Worm (Caenorhabditis elegans) whole organism, mixed stage, embryonic: ENCODE data around the gene acbp-7.

Source experiments
- bed-3 ChIP-seq: fragments of 200-800 bp; sonication (Bioruptor generic); optimal IDR thresholded peaks from 3 replicates; lab custom pipeline; 2018; ENCODE audit warnings: mild to moderate bottlenecking, missing genetic modification characterization, moderate library complexity, missing compliant biosample characterization
- blmp-1 ChIP-seq: fragments of 150-350 bp; optimal IDR thresholded peaks from 2 replicates; lab custom pipeline; 2014; ENCODE audit warnings: missing biosample characterization, missing genetic modification characterization
- ceh-39 ChIP-seq: fragments of 150-350 bp; optimal IDR thresholded peaks from 2 replicates; lab custom pipeline; 2014; ENCODE audit warnings: missing biosample characterization, missing genetic modification characterization
- ceh-83 ChIP-seq: fragments of 200-800 bp; sonication (Bioruptor generic); optimal IDR thresholded peaks from 2 replicates; lab custom pipeline; 2018; ENCODE audit warnings: mild to moderate bottlenecking, missing genetic modification characterization, missing compliant biosample characterization
- drap-1 ChIP-seq: fragments of 200-800 bp; sonication (Bioruptor generic); optimal IDR thresholded peaks from 3 replicates; lab custom pipeline; 2018; ENCODE audit warnings: mild to moderate bottlenecking, missing genetic modification characterization, missing compliant biosample characterization
- elt-3 ChIP-seq: fragments of 150-350 bp; optimal IDR thresholded peaks from 2 replicates; lab custom pipeline; 2014; ENCODE audit warnings: missing biosample characterization, missing genetic modification characterization
- lin-13 ChIP-seq: fragments of 150-350 bp; optimal IDR thresholded peaks from 2 replicates; lab custom pipeline; 2014; ENCODE audit warnings: missing biosample characterization, missing genetic modification characterization
- nhr-12 ChIP-seq: fragments of 150-350 bp; optimal IDR thresholded peaks from 2 replicates; lab custom pipeline; 2014; ENCODE audit warnings: missing biosample characterization, missing genetic modification characterization
- nhr-237 ChIP-seq: fragments of 150-350 bp; optimal IDR thresholded peaks from 2 replicates; lab custom pipeline; 2014; ENCODE audit warnings: missing biosample characterization, missing genetic modification characterization
- sem-2 ChIP-seq: fragments of 200-800 bp; sonication (Bioruptor generic); optimal IDR thresholded peaks from 2 replicates; lab custom pipeline; 2018; ENCODE audit warnings: mild to moderate bottlenecking, missing genetic modification characterization, missing compliant biosample characterization
- tbx-8 ChIP-seq: fragments of 200-800 bp; sonication (Bioruptor generic); optimal IDR thresholded peaks from 2 replicates; lab custom pipeline; 2018; ENCODE audit warnings: mild to moderate bottlenecking, missing genetic modification characterization, moderate library complexity, missing compliant biosample characterization
- unc-120 ChIP-seq: sonication (generic microtip); optimal IDR thresholded peaks from 2 replicates; lab custom pipeline; 2017; ENCODE audit warnings: missing genetic modification characterization, missing compliant biosample characterization; ENCODE audit not compliant: poor library complexity, severe bottlenecking

The acbp-7 gene

ce11 chrIII:4883429-4883828 lies 45.9 kb downstream of the acbp-7 start, which contains the start of gene clec-5:
TSS of gene clec-5 (minus strand) at chrIII:4883606.
- no peak for TF ChIP-seq sem-2 (GFP tag; lab: Kevin White, UChicago)
- no peak for TF ChIP-seq unc-120 (tag; lab: Kevin White, UChicago)
- no peak for TF ChIP-seq elt-3 (tag; lab: Kevin White, UChicago)
- TF ChIP-seq ceh-83, result no peak
- TF ChIP-seq drap-1, result no peak
- no peak for TF ChIP-seq nhr-237
- no peak for TF ChIP-seq blmp-1 (tag; lab: Kevin White, UChicago)
- TF ChIP-seq lin-13, result no peak
- no peak for TF ChIP-seq nhr-12 (tag; lab: Kevin White, UChicago)
- TF ChIP-seq tbx-8, result no peak
- no peak for TF ChIP-seq ceh-39 (tag; lab: Kevin White, UChicago)
- no peak for TF ChIP-seq bed-3 (GFP tag; lab: Kevin White, UChicago)

DNA sequence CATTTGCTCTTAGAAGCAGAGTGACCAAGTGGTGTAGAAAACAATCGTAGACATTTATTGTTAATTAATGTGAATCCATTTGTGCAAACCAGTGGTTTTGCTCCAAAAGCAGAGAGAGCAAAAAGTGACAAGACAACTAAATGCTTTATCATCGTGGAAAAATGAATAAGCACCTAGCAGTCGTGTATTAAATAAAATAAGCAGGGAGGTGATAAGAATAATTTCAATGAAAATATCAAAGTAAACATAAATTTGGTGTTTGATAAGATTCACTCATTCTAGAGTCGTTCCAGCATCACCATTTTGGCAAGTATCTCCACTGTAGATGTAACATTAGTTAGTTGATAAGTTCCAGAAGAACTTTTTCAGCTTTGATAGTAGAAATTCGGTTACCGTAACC lies 49.8 kb downstream of the acbp-7 start, which contains the start of gene clec-6:
TSS of gene clec-6 (minus strand) at position 154 of the 400 bp plus-strand sequence.
- TF ChIP-seq ceh-83, result no peak
- TF ChIP-seq nhr-12 (tag; lab: Kevin White, UChicago), result no peak
